Fruit fly (Drosophila melanogaster) whole organism, embryonic: ENCODE data around the gene Cyp303a1.

Experiments
- Ada2b ChIP-seq: fragments of 200-800 bp; sonication (Bioruptor generic); IDR thresholded peaks from 2 replicates; pipeline ENCODE4 v1.3.6; 2022; ENCODE audit warnings: missing biosample characterization, missing genetic modification characterization
- Blimp-1 ChIP-seq: fragments of 200-800 bp; sonication (Bioruptor generic); optimal IDR thresholded peaks from 3 replicates; lab custom pipeline; 2018; ENCODE audit warnings: missing biosample characterization, missing genetic modification characterization, mild to moderate bottlenecking, moderate library complexity, missing genetic modification reagents
- CG11560 ChIP-seq: fragments of 200-800 bp; sonication (Bioruptor generic); IDR thresholded peaks from 3 replicates; pipeline ENCODE4 v1.3.6; 2022; ENCODE audit warnings: missing biosample characterization, missing genetic modification characterization
- CG12219 ChIP-seq: fragments of 200-800 bp; sonication (Bioruptor generic); optimal IDR thresholded peaks from 3 replicates; lab custom pipeline; 2018; ENCODE audit warnings: missing biosample characterization, mild to moderate bottlenecking, missing genetic modification characterization
- CG13123 ChIP-seq: fragments of 200-800 bp; sonication (Bioruptor generic); optimal IDR thresholded peaks from 2 replicates; lab custom pipeline; 2016; ENCODE audit warnings: missing biosample characterization, missing genetic modification characterization
- CG13624 ChIP-seq: fragments of 200-800 bp; sonication (Bioruptor generic); optimal IDR thresholded peaks from 2 replicates; lab custom pipeline; 2016; ENCODE audit warnings: missing biosample characterization, missing genetic modification characterization
- CG14860 ChIP-seq: fragments of 200-800 bp; sonication (Bioruptor generic); IDR thresholded peaks from 3 replicates; pipeline ENCODE4 v1.3.6; 2022; ENCODE audit warnings: missing biosample characterization, missing genetic modification characterization; ENCODE audit not compliant: partially characterized antibody
- CG1529 ChIP-seq: fragments of 200-800 bp; sonication (Bioruptor generic); optimal IDR thresholded peaks from 3 replicates; lab custom pipeline; 2018; ENCODE audit warnings: missing biosample characterization, missing genetic modification characterization
- CG17385 ChIP-seq: fragments of 200-800 bp; sonication (Bioruptor generic); optimal IDR thresholded peaks from 3 replicates; lab custom pipeline; 2018; ENCODE audit warnings: missing biosample characterization, mild to moderate bottlenecking, missing genetic modification characterization
- CG17802 ChIP-seq: fragments of 200-800 bp; sonication (Bioruptor generic); optimal IDR thresholded peaks from 2 replicates; lab custom pipeline; 2018; ENCODE audit warnings: missing biosample characterization, mild to moderate bottlenecking, missing genetic modification characterization, moderate library complexity
- CG18011 ChIP-seq: fragments of 200-800 bp; sonication (Bioruptor generic); optimal IDR thresholded peaks from 2 replicates; lab custom pipeline; 2017; ENCODE audit warnings: missing biosample characterization, missing genetic modification characterization, mild to moderate bottlenecking, moderate library complexity, missing genotype
- CG34376 ChIP-seq: fragments of 200-800 bp; sonication (Bioruptor generic); optimal IDR thresholded peaks from 2 replicates; lab custom pipeline; 2018; ENCODE audit warnings: missing biosample characterization, mild to moderate bottlenecking, missing genetic modification characterization
- CG4404 ChIP-seq: fragments of 200-800 bp; sonication (Bioruptor generic); IDR thresholded peaks from 2 replicates; pipeline ENCODE4 v1.3.6; 2022; ENCODE audit warnings: missing biosample characterization, missing genetic modification characterization
- CG4617 ChIP-seq: fragments of 200-800 bp; sonication (Bioruptor generic); optimal IDR thresholded peaks from 3 replicates; lab custom pipeline; 2016; ENCODE audit warnings: missing biosample characterization, missing genetic modification characterization, borderline replicate concordance
- CG5180 ChIP-seq: fragments of 200-800 bp; sonication (Bioruptor generic); optimal IDR thresholded peaks from 3 replicates; lab custom pipeline; 2017; ENCODE audit warnings: missing biosample characterization, missing genetic modification characterization, mild to moderate bottlenecking, moderate library complexity, missing genetic modification reagents
- CG6654 ChIP-seq: fragments of 200-800 bp; sonication (Bioruptor generic); optimal IDR thresholded peaks from 2 replicates; lab custom pipeline; 2017; ENCODE audit warnings: missing biosample characterization, mild to moderate bottlenecking, missing genetic modification characterization
- CG7357 ChIP-seq: fragments of 200-800 bp; sonication (Bioruptor generic); IDR thresholded peaks from 3 replicates; pipeline ENCODE4 v1.3.6; 2022; ENCODE audit warnings: missing biosample characterization, missing genetic modification characterization
- CG7839 ChIP-seq: fragments of 200-800 bp; sonication (Bioruptor generic); optimal IDR thresholded peaks from 3 replicates; lab custom pipeline; 2018; ENCODE audit warnings: missing biosample characterization, mild to moderate bottlenecking, missing genetic modification characterization, moderate library complexity
- CG7963 ChIP-seq: fragments of 200-800 bp; sonication (Bioruptor generic); IDR thresholded peaks from 3 replicates; pipeline ENCODE4 v1.3.6; 2022; ENCODE audit warnings: missing biosample characterization, missing genetic modification characterization; ENCODE audit not compliant: partially characterized antibody
- CG7987 ChIP-seq: fragments of 200-800 bp; sonication (Bioruptor generic); optimal IDR thresholded peaks from 2 replicates; lab custom pipeline; 2018; ENCODE audit warnings: missing biosample characterization, mild to moderate bottlenecking, missing genetic modification characterization, moderate library complexity
- CG8089 ChIP-seq: fragments of 200-800 bp; sonication (Bioruptor generic); optimal IDR thresholded peaks from 3 replicates; lab custom pipeline; 2016; ENCODE audit warnings: missing biosample characterization, missing genetic modification characterization
- CG9437 ChIP-seq: fragments of 200-800 bp; sonication (Bioruptor generic); optimal IDR thresholded peaks from 2 replicates; lab custom pipeline; 2018; ENCODE audit warnings: missing biosample characterization, mild to moderate bottlenecking, missing genetic modification characterization
- Chrac-16 ChIP-seq: fragments of 200-800 bp; sonication (Bioruptor generic); optimal IDR thresholded peaks from 3 replicates; lab custom pipeline; 2016; ENCODE audit warnings: missing biosample characterization, missing genetic modification characterization
- Dek ChIP-seq: fragments of 200-800 bp; sonication (Bioruptor generic); optimal IDR thresholded peaks from 3 replicates; lab custom pipeline; 2019; ENCODE audit warnings: missing biosample characterization, mild to moderate bottlenecking, missing genetic modification characterization, moderate library complexity
- HmgZ ChIP-seq: fragments of 200-800 bp; sonication (Bioruptor generic); optimal IDR thresholded peaks from 2 replicates; lab custom pipeline; 2018; ENCODE audit warnings: missing biosample characterization, mild to moderate bottlenecking, missing genetic modification characterization
- Hr3 ChIP-seq: fragments of 200-800 bp; sonication (Bioruptor generic); optimal IDR thresholded peaks from 3 replicates; lab custom pipeline; 2016; ENCODE audit warnings: missing biosample characterization, missing genetic modification characterization
- Neu2 ChIP-seq: fragments of 200-800 bp; sonication (Bioruptor generic); optimal IDR thresholded peaks from 3 replicates; lab custom pipeline; 2016; ENCODE audit warnings: missing biosample characterization, missing genetic modification characterization, borderline replicate concordance
- PHDP ChIP-seq: fragments of 200-800 bp; sonication (Bioruptor generic); optimal IDR thresholded peaks from 3 replicates; lab custom pipeline; 2018; ENCODE audit warnings: missing biosample characterization, mild to moderate bottlenecking, missing genetic modification characterization, moderate library complexity
- Ravus ChIP-seq: fragments of 200-800 bp; sonication (Bioruptor generic); IDR thresholded peaks from 2 replicates; pipeline ENCODE4 v1.3.6; 2022; ENCODE audit warnings: missing biosample characterization, missing genetic modification characterization
- Sry-β ChIP-seq: fragments of 200-800 bp; sonication (Bioruptor generic); optimal IDR thresholded peaks from 2 replicates; lab custom pipeline; 2018; ENCODE audit warnings: missing biosample characterization, mild to moderate bottlenecking, missing genetic modification characterization, moderate library complexity
- YL-1 ChIP-seq: fragments of 200-800 bp; sonication (Bioruptor generic); optimal IDR thresholded peaks from 3 replicates; lab custom pipeline; 2017; ENCODE audit warnings: missing biosample characterization, mild to moderate bottlenecking, missing genetic modification characterization
- br ChIP-seq: fragments of >200 bp; optimal IDR thresholded peaks from 2 replicates; lab custom pipeline; 2017
- hb ChIP-seq: fragments of 200-800 bp; sonication (Bioruptor generic); IDR thresholded peaks from 3 replicates; pipeline ENCODE4 v1.3.6; 2022; ENCODE audit warnings: missing biosample characterization, missing genetic modification characterization; ENCODE audit not compliant: partially characterized antibody
- her ChIP-seq: fragments of 200-800 bp; sonication (Bioruptor generic); optimal IDR thresholded peaks from 2 replicates; lab custom pipeline; 2016; ENCODE audit warnings: missing biosample characterization, missing genetic modification characterization
- lmd ChIP-seq: fragments of 200-800 bp; sonication (Bioruptor generic); IDR thresholded peaks from 2 replicates; pipeline ENCODE4 v1.3.6; 2022; ENCODE audit warnings: missing biosample characterization, missing genetic modification characterization
- nau ChIP-seq: fragments of 200-800 bp; sonication (Bioruptor generic); optimal IDR thresholded peaks from 3 replicates; lab custom pipeline; 2017; ENCODE audit warnings: missing biosample characterization, mild to moderate bottlenecking, missing genetic modification characterization, missing genetic modification reagents
- org-1 ChIP-seq: fragments of 200-800 bp; sonication (Bioruptor generic); optimal IDR thresholded peaks from 2 replicates; lab custom pipeline; 2017; ENCODE audit warnings: missing biosample characterization, missing genetic modification characterization
- repo ChIP-seq: fragments of 200-800 bp; sonication (Bioruptor generic); optimal IDR thresholded peaks from 2 replicates; lab custom pipeline; 2016; ENCODE audit warnings: missing biosample characterization, missing genetic modification characterization
- row ChIP-seq: fragments of 200-800 bp; sonication (Bioruptor generic); IDR thresholded peaks from 3 replicates; pipeline ENCODE4 v1.3.6; 2022; ENCODE audit warnings: missing biosample characterization, missing genetic modification characterization
- schlank ChIP-seq: fragments of 200-800 bp; sonication (Bioruptor generic); optimal IDR thresholded peaks from 2 replicates; lab custom pipeline; 2018; ENCODE audit warnings: missing biosample characterization, mild to moderate bottlenecking, missing genetic modification characterization
- sd ChIP-seq: fragments of 200-800 bp; sonication (Bioruptor generic); optimal IDR thresholded peaks from 3 replicates; lab custom pipeline; 2018; ENCODE audit warnings: missing biosample characterization, mild to moderate bottlenecking, missing genetic modification characterization, moderate library complexity
- seq ChIP-seq: fragments of 200-800 bp; sonication (Bioruptor generic); IDR thresholded peaks from 2 replicates; pipeline ENCODE4 v1.3.6; 2022; ENCODE audit warnings: missing biosample characterization, missing genetic modification characterization
- sima ChIP-seq: fragments of 200-800 bp; sonication (Bioruptor generic); optimal IDR thresholded peaks from 2 replicates; lab custom pipeline; 2016; ENCODE audit warnings: missing biosample characterization, missing genetic modification characterization
- sqz ChIP-seq: fragments of 200-800 bp; sonication (Bioruptor generic); optimal IDR thresholded peaks from 3 replicates; lab custom pipeline; 2018; ENCODE audit warnings: missing biosample characterization, mild to moderate bottlenecking, missing genetic modification characterization
- tap ChIP-seq: fragments of 200-800 bp; optimal IDR thresholded peaks from 3 replicates; lab custom pipeline; 2019; ENCODE audit warnings: missing biosample characterization, mild to moderate bottlenecking, missing genetic modification characterization, moderate library complexity
- tio ChIP-seq: fragments of 200-800 bp; sonication (Bioruptor generic); optimal IDR thresholded peaks from 2 replicates; lab custom pipeline; 2017; ENCODE audit warnings: missing biosample characterization, missing genetic modification characterization, inconsistent platforms
- tna ChIP-seq: fragments of 200-800 bp; sonication (Bioruptor generic); IDR thresholded peaks from 2 replicates; pipeline ENCODE4 v1.3.6; 2022; ENCODE audit warnings: missing biosample characterization, missing genetic modification characterization; ENCODE audit not compliant: partially characterized antibody
- tup ChIP-seq: fragments of 200-800 bp; sonication (Bioruptor generic); optimal IDR thresholded peaks from 2 replicates; lab custom pipeline; 2016; ENCODE audit warnings: missing biosample characterization, mild to moderate bottlenecking, missing genetic modification characterization, moderate library complexity
- vvl ChIP-seq: fragments of 200-800 bp; sonication (Bioruptor generic); IDR thresholded peaks from 2 replicates; pipeline ENCODE4 v1.3.6; 2022; ENCODE audit warnings: missing biosample characterization, missing genetic modification characterization

The Cyp303a1 gene

DNA sequence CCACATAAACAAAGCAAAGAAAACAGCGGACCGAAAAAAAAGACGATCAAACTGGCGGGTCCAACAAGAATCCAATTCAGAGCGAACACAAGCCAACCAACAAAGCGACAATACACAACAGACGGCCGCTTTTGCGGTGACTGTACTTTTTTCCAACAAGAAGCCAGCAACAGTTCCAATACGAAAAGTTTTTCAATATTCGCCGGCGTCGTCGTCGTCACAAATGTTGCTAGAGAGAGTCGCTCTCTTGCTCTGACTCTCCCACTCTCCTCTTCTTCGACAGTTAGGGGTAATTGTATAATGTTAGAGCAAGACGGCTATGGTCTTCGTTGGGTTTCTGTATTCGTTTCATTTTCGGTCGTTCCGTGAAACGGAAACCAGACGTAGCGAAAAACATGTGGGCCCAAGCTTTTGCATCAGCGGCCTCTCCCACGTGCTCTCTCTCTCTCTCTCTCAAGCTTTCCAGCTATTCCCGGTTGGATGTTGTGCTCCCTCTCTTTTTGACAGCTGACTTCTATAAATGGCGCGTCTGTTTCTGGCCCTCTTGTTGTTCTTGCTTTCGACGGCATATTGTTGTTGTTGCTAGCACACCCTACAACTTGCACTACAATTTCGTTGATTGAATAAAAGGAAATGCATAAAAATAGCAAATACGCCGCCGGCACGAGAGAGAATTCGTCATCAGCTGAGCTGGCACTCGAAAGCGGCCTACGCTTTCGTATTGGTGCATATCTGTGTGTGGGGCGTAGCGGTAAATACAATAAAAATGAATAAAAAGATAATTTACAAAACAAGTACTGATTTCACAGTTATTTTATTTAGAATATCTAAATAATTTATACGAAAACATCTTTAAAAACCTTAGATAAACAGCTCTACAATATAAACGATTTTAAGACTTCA is 24.5 kb upstream of the Cyp303a1 start (continued):
- TF ChIP-seq CG5180 (GFP tag; lab: Kevin White, UChicago) (peak; percentile 98), Ravus (no peak), CG7963 (GFP tag; lab: Robert Waterston, UW) (no peak), CG6654 (GFP tag; lab: Kevin White, UChicago) (no peak), sd (tag; lab: Kevin White, UChicago) (peak; percentile 59), Blimp-1 (GFP tag; lab: Kevin White, UChicago) (peak; percentile 5), CG12219 (GFP tag; lab: Kevin White, UChicago) (peak; percentile 85), CG34376 (GFP tag; lab: Kevin White, UChicago) (peak; percentile 99), CG13624 (peak; percentile 80), YL-1 (GFP tag; lab: Kevin White, UChicago) (peak; percentile 98), CG14860 (no peak), CG7357 (GFP tag; lab: Robert Waterston, UW) (no peak), Hr3 (GFP tag; lab: Kevin White, UChicago) (no peak), CG9437 (GFP tag; lab: Kevin White, UChicago) (peak; percentile 66), sqz (peak; percentile 92), CG13123 (GFP tag; lab: Kevin White, UChicago) (no peak), CG17802 (tag; lab: Kevin White, UChicago) (no peak), tup (GFP tag; lab: Kevin White, UChicago) (no peak), org-1 (GFP tag; lab: Kevin White, UChicago) (peak; percentile 64), sima (GFP tag; lab: Kevin White, UChicago) (no peak), Ada2b (no peak), CG8089 (GFP tag; lab: Kevin White, UChicago) (peak; percentile 29), Sry-β (peak; percentile 52), tna (no peak), schlank (peak; percentile 88), Chrac-16 (GFP tag; lab: Kevin White, UChicago) (no peak), CG11560 (no peak), repo (GFP tag; lab: Kevin White, UChicago) (peak; percentile 21), Dek (peak; percentile 49), PHDP (tag; lab: Kevin White, UChicago) (peak; percentile 76), CG18011 (GFP tag; lab: Kevin White, UChicago) (peak; percentile 49), lmd (GFP tag; lab: Robert Waterston, UW) (no peak), CG1529 (GFP tag; lab: Kevin White, UChicago) (peak; percentile 71), Neu2 (no peak), CG7839 (tag; lab: Kevin White, UChicago) (peak; percentile 57), row (no peak), hb (no peak), vvl (GFP tag; lab: Robert Waterston, UW) (no peak), br (lab: Kevin White, UChicago) (no peak), CG7987 (peak; percentile 95), her (GFP tag; lab: Kevin White, UChicago) (peak; percentile 74), HmgZ (peak; percentile 75), CG17385 (peak; percentile 87), tio (no peak), tap (peak; percentile 82), nau (GFP tag; lab: Kevin White, UChicago) (peak; percentile 93), seq (GFP tag; lab: Robert Waterston, UW) (no peak), CG4617 (no peak), CG4404 (GFP tag; lab: Robert Waterston, UW) (no peak)
